Fruit fly (Drosophila melanogaster) whole organism, adult: Measurements from ENCODE around the gene CG7483.
A peak's percentile ranks its signal among the peaks of the same experiment; 100 is the strongest.

ENCODE experiments used
- CG11617 ChIP-seq: fragments of 200-800 bp; sonication (Bioruptor generic); optimal IDR thresholded peaks from 2 replicates; lab custom pipeline; 2017; ENCODE audit warnings: mild to moderate bottlenecking, missing biosample characterization, missing genetic modification reagents, missing genetic modification characterization
- CG12768 ChIP-seq: fragments of 200-800 bp; sonication (Bioruptor generic); optimal IDR thresholded peaks from 2 replicates; lab custom pipeline; 2017; ENCODE audit warnings: missing biosample characterization, missing genetic modification characterization, mild to moderate bottlenecking, moderate library complexity, missing genetic modification reagents
- CG14711 ChIP-seq: fragments of 200-800 bp; sonication (Bioruptor generic); optimal IDR thresholded peaks from 2 replicates; lab custom pipeline; 2018; ENCODE audit warnings: missing biosample characterization, mild to moderate bottlenecking, missing genetic modification characterization, moderate library complexity
- CG1620 ChIP-seq: fragments of 200-800 bp; sonication (Bioruptor generic); optimal IDR thresholded peaks from 2 replicates; lab custom pipeline; 2016; ENCODE audit warnings: missing biosample characterization, missing genetic modification characterization
- CG33017 ChIP-seq: fragments of 200-800 bp; sonication (Bioruptor generic); optimal IDR thresholded peaks from 2 replicates; lab custom pipeline; 2018; ENCODE audit warnings: missing biosample characterization, mild to moderate bottlenecking, missing genetic modification characterization, moderate library complexity
- CG5204 ChIP-seq: fragments of 200-800 bp; sonication (Bioruptor generic); optimal IDR thresholded peaks from 2 replicates; lab custom pipeline; 2016; ENCODE audit warnings: missing biosample characterization, missing genetic modification characterization
- CG7045 ChIP-seq: fragments of 200-800 bp; sonication (Bioruptor generic); optimal IDR thresholded peaks from 2 replicates; lab custom pipeline; 2017; ENCODE audit warnings: missing biosample characterization, mild to moderate bottlenecking, missing genetic modification characterization
- CG7101 ChIP-seq: fragments of 200-800 bp; sonication (Bioruptor generic); optimal IDR thresholded peaks from 2 replicates; lab custom pipeline; 2018; ENCODE audit warnings: missing biosample characterization, mild to moderate bottlenecking, missing genetic modification characterization, moderate library complexity
- Clk ChIP-seq: fragments of 200-800 bp; sonication (Bioruptor generic); optimal IDR thresholded peaks from 2 replicates; lab custom pipeline; 2017; ENCODE audit warnings: missing biosample characterization, missing genetic modification characterization
- Crg-1 ChIP-seq: fragments of 200-800 bp; sonication (Bioruptor generic); optimal IDR thresholded peaks from 2 replicates; lab custom pipeline; 2016; ENCODE audit warnings: missing biosample characterization, missing genetic modification characterization
- Hr96 ChIP-seq: fragments of 200-800 bp; sonication (Bioruptor generic); optimal IDR thresholded peaks from 2 replicates; lab custom pipeline; 2016; ENCODE audit warnings: missing biosample characterization, missing genetic modification characterization
- Mnt ChIP-seq: fragments of 200-800 bp; sonication (Bioruptor generic); optimal IDR thresholded peaks from 2 replicates; lab custom pipeline; 2016; ENCODE audit warnings: missing biosample characterization, mild to moderate bottlenecking, missing genetic modification characterization
- bab1 ChIP-seq: fragments of 200-800 bp; sonication (Bioruptor generic); optimal IDR thresholded peaks from 3 replicates; lab custom pipeline; 2019; ENCODE audit warnings: missing biosample characterization, mild to moderate bottlenecking, missing genetic modification characterization, moderate library complexity
- cic ChIP-seq: fragments of 200-800 bp; sonication (Bioruptor generic); optimal IDR thresholded peaks from 2 replicates; lab custom pipeline; 2017; ENCODE audit warnings: missing biosample characterization, mild to moderate bottlenecking, missing genetic modification characterization, moderate library complexity
- cnc ChIP-seq, 2 experiments: fragments of >200 bp; optimal IDR thresholded peaks; 2 replicates each; lab custom pipeline; 2017
- kay ChIP-seq: fragments of 200-800 bp; sonication (Bioruptor generic); peaks from one replicate; lab custom pipeline; 2016; ENCODE audit warnings: missing biosample characterization, missing genetic modification characterization, borderline replicate concordance
- ovo ChIP-seq: fragments of 200-800 bp; sonication (Bioruptor generic); optimal IDR thresholded peaks from 2 replicates; lab custom pipeline; 2016; ENCODE audit warnings: missing biosample characterization, missing genetic modification characterization
- pad ChIP-seq: fragments of 200-800 bp; sonication (Bioruptor generic); optimal IDR thresholded peaks from 3 replicates; lab custom pipeline; 2017; ENCODE audit warnings: missing biosample characterization, missing genetic modification characterization, mild to moderate bottlenecking, moderate library complexity, missing genetic modification reagents
- tj ChIP-seq: fragments of 200-800 bp; sonication (Bioruptor generic); optimal IDR thresholded peaks from 3 replicates; lab custom pipeline; 2017; ENCODE audit warnings: missing biosample characterization, mild to moderate bottlenecking, missing genetic modification characterization, moderate library complexity
- toe ChIP-seq: fragments of 200-800 bp; sonication (Bioruptor generic); optimal IDR thresholded peaks from 2 replicates; lab custom pipeline; 2016; ENCODE audit warnings: missing biosample characterization, missing genetic modification characterization

The CG7483 gene

dm6 chr3R:8354969-8355368 is 42.0 kb downstream of the CG7483 start:
- TF ChIP-seq CG11617: no peak
- no peak for TF ChIP-seq CG1620 (GFP tag; lab: Kevin White, UChicago)
- TF ChIP-seq pad (GFP tag; lab: Kevin White, UChicago): no peak
- TF ChIP-seq CG7045 (GFP tag; lab: Kevin White, UChicago): peak; percentile 19
- TF ChIP-seq CG12768: no peak
- TF ChIP-seq cnc (optimal IDR thresholded peaks at IDR 0.05; lab: Kevin White, UChicago): no peak
- peak; percentile 19 for TF ChIP-seq CG5204 (GFP tag; lab: Kevin White, UChicago)
- TF ChIP-seq kay (GFP tag; lab: Kevin White, UChicago): no peak
- TF ChIP-seq CG14711: no peak
- no peak for TF ChIP-seq Clk

DNA sequence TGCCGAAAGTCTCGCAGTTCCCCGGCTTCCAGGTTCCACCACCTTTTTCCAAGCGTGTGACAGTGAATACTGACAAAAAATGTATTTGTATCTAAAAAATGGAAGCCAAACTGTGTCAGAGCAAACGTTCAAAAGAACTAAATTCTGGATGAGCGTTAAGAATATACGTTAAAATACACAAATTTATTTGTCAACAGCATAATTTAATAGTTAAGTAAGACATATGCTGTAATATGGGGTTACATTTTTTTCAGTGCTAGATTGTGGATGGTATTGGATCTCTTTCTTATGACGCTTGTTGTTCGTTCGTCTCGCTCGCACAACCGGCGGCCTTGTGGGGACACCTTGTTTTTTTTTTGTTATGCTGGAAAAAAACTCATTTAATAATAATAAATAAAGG is 42.6 kb downstream of the CG7483 start:
- TF ChIP-seq bab1 (GFP tag; lab: Kevin White, UChicago) (peak; percentile 18), CG5204 (GFP tag; lab: Kevin White, UChicago) (peak; percentile 5), Crg-1 (no peak), CG14711 (peak; percentile 37), CG7101 (tag; lab: Kevin White, UChicago) (peak; percentile 0), Hr96 (peak; percentile 1)

DNA sequence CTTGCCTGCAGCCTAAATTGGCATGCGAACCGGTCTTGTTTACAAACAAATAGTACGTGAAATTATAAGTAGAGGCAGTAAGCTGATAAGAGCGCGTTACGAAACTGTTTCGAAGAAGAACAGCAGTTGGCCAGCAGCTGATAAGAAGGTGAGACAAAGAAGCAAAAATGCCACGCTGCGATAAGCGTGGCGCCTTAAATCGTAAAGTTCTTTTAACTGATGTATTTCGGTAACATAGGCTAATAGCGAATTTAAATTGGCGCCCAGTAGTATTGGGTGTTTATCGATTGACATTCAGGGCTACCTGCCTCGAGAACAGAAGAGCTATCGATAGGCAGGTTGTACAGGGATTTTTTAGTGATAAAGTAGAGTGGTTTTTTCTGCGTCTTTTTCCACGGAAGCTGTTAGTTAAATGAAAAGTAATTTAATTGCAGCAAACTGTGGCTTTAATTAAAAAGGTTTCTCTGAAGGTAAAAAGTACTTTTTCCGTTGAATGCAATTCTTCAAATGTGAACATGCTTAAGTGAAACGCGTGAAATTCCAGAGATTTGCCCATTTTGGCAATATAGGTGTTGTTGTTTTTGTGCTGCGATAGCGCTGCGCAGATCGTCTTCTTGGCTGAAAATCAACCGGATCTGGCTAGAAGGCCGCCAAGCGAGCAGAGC is 43.8 kb downstream of the CG7483 start, which contains the start of gene stck:
stck (plus strand) TSS at position 353 of the 665 bp plus-strand sequence.
- TF ChIP-seq CG7045 (GFP tag; lab: Kevin White, UChicago) (no peak), Mnt (GFP tag; lab: Kevin White, UChicago) (peak; percentile 30), kay (GFP tag; lab: Kevin White, UChicago) (peak; percentile 69), CG1620 (GFP tag; lab: Kevin White, UChicago) (peak; percentile 49), CG12768 (no peak), bab1 (GFP tag; lab: Kevin White, UChicago) (no peak), CG5204 (GFP tag; lab: Kevin White, UChicago) (no peak), Crg-1 (no peak), cic (GFP tag; lab: Kevin White, UChicago) (peak; percentile 89), Hr96 (peak; percentile 4)

dm6 chr3R:8357372-8357992 is 44.5 kb downstream of the CG7483 start:
- TF ChIP-seq CG7045 (GFP tag; lab: Kevin White, UChicago) (no peak), toe (no peak), CG14711 (no peak), CG11617 (no peak), cic (GFP tag; lab: Kevin White, UChicago) (peak; percentile 17)

dm6 chr3R:8358004-8358403 is 45.0 kb downstream of the CG7483 start:
- no peak for TF ChIP-seq CG12768
- no peak for TF ChIP-seq CG5204 (GFP tag; lab: Kevin White, UChicago)
- TF ChIP-seq Mnt (GFP tag; lab: Kevin White, UChicago): peak; percentile 60
- TF ChIP-seq kay (GFP tag; lab: Kevin White, UChicago): peak; percentile 93
- peak; percentile 69 for TF ChIP-seq tj (GFP tag; lab: Kevin White, UChicago)

dm6 chr3R:8362259-8362876 is 49.4 kb downstream of the CG7483 start, which contains the start of the genes Veneno and CG7963:
Gene Veneno, minus strand, starts transcription at chr3R:8362554.
Gene CG7963, plus strand, starts transcription at chr3R:8362826.
- no peak for TF ChIP-seq Crg-1
- peak; percentile 68 for TF ChIP-seq ovo (GFP tag; lab: Kevin White, UChicago)
- no peak for TF ChIP-seq Hr96
- TF ChIP-seq bab1 (GFP tag; lab: Kevin White, UChicago): peak; percentile 4
- TF ChIP-seq kay (GFP tag; lab: Kevin White, UChicago): no peak
- no peak for TF ChIP-seq CG33017 (tag; lab: Kevin White, UChicago)
- no peak for TF ChIP-seq CG7101 (tag; lab: Kevin White, UChicago)
- TF ChIP-seq Clk: no peak
- TF ChIP-seq CG11617: no peak
- TF ChIP-seq tj (GFP tag; lab: Kevin White, UChicago): peak; percentile 65
- no peak for TF ChIP-seq Mnt (GFP tag; lab: Kevin White, UChicago)
- no peak for TF ChIP-seq toe
